Worm (Caenorhabditis elegans): Measurements from ENCODE around the gene str-145.
A peak's percentile ranks its signal among the peaks of the same experiment; 100 is the strongest.

The str-145 gene

DNA sequence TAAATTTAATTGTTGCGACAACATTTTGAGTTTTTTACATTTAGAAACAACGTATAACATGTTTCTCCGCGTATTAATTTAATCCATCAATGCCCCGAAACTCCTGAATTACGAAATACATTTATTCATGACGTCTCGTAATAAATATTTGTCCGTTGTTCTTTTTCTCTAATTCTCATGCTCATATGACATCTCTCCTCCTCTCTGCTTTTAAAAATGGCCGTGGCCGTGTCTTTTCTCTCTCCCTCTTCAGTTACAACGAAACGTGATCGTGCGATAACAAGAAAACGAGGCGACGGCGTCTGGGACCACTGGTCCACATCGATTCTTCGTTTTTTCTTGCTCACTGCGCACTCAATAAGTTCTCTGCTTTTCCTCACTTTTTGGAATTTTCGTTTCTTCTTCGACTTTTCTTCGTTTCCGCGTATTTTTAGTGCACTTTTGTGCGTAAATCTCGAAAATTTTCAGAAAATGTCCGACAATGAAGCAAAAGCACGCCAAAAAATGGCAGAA is 32.1 kb upstream of the str-145 start, which contains the start of gene snap-1 (continued):
- no peak for TF ChIP-seq ceh-100 (GFP tag; IDR thresholded peaks at IDR 0.05)

DNA sequence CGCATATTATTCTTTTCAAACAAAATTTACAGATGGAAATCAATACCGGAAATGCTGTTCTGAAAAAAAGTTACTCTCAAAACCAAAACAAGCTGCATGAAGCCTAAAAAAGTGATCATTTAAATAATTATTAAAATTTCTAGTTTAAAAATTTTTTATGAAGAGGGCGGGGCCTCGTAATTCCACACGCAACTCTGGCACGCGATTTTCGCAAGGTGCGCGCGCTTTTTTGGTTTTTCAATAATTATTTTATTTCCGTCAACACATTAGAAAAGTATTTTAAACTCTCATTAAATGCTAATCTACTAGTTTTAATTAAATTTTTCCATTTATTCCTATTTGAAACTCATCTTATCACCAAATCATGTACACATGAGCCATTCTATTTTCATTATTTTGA is 31.6 kb upstream of the str-145 start:
- TF ChIP-seq rpc-1 (optimal IDR thresholded peaks at IDR 0.05) (peak; percentile 28), rpc-1 (tag; optimal IDR thresholded peaks at IDR 0.05) (no peak), D2030.7 (GFP tag; IDR thresholded peaks at IDR 0.05) (peak; percentile 47), let-607 (tag; optimal IDR thresholded peaks at IDR 0.05) (no peak), ceh-40 (GFP tag; IDR thresholded peaks at IDR 0.05) (0 out of 2 replicates have a peak, but pooled peaks have one; percentile 22), bed-2 (GFP tag; IDR thresholded peaks at IDR 0.05) (no peak), egl-18 (GFP tag; IDR thresholded peaks at IDR 0.05) (no peak), madf-6 (GFP tag; IDR thresholded peaks at IDR 0.05) (peak; percentile 38; the same call in 1 of the 2 replicates), nhr-179 (tag; optimal IDR thresholded peaks at IDR 0.05) (no peak), nhr-80 (tag; optimal IDR thresholded peaks at IDR 0.05) (no peak), hsf-1 (GFP tag; IDR thresholded peaks at IDR 0.05) (peak; percentile 66), rcor-1 (GFP tag; IDR thresholded peaks at IDR 0.05) (peak; percentile 14; the same call in 1 of the 2 replicates), lsl-1 (GFP tag; optimal IDR thresholded peaks at IDR 0.05) (no peak), ceh-100 (GFP tag; IDR thresholded peaks at IDR 0.05) (peak; percentile 34; the same call in 1 of the 2 replicates), snpc-1.3 (tag; optimal IDR thresholded peaks at IDR 0.05; ENCODE audit: insufficient read depth) (peak; percentile 16)

DNA sequence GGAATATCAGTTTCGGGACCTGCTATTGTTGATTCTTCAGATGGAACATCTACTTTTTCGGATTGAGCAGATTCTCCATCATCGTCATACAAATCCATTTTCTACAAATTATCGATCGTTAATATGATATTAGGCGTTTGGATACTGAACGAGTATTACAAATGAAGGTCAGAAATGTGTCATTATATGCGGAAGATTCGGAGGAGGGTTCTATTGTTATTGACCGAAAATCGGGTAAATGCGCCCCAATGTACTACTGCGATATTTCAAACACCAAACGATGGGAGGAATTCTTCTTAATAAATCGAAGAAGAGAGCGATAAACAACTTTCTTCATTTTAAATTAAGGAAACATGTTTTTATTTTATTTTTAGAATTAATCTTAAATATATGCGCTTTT is 31.1 kb upstream of the str-145 start, which contains the start of gene spr-1:
TSS of gene spr-1 (minus strand) at position 101 of the 400 bp plus-strand sequence.
- TF ChIP-seq rec-8 (tag; optimal IDR thresholded peaks at IDR 0.05) (no peak), pha-4 (tag; optimal IDR thresholded peaks at IDR 0.05) (no peak), Y53F4B.3 (GFP tag; IDR thresholded peaks at IDR 0.05) (no peak), attf-3 (GFP tag; conservative IDR thresholded peaks at IDR 0.05) (no peak), let-607 (tag; optimal IDR thresholded peaks at IDR 0.05) (no peak), chd-7 (tag; optimal IDR thresholded peaks at IDR 0.05) (no peak), Y53G8AR.9 (GFP tag; conservative IDR thresholded peaks at IDR 0.05) (no peak), madf-3 (GFP tag; IDR thresholded peaks at IDR 0.05) (no peak), egrh-3 (GFP tag; IDR thresholded peaks at IDR 0.05) (no peak), ceh-91 (GFP tag; IDR thresholded peaks at IDR 0.05) (no peak), ZK185.1 (tag; optimal IDR thresholded peaks at IDR 0.05; ENCODE audit: poor library complexity, severe bottlenecking) (no peak)

DNA sequence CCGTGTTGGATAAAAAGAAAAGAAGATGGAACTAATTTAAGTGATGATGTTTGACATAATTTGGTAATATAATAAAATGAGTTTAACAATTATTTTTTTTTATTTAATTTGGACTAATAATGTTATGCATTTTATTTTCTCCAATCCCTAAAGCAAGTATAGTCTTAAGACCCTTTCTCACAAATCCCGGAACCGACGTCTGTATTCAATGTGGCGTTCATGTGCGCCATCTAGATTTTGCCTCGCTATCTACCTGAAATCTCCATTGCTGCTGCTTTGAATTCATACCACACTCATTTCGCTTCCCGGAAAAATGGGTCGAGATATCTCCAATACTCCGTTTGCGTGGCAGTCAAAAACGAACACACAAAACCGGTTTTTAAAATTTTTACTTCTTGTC is 25.2 kb upstream of the str-145 start, which contains the start of gene D1014.5:
TSS of gene D1014.5 (plus strand) at position 301 of the 400 bp plus-strand sequence.
- TF ChIP-seq attf-5 (GFP tag; optimal IDR thresholded peaks at IDR 0.05) (no peak), unc-62 (GFP tag; optimal IDR thresholded peaks at IDR 0.05) (no peak), F22D6.2 (tag; optimal IDR thresholded peaks at IDR 0.05) (no peak), egl-44 (GFP tag; IDR thresholded peaks at IDR 0.05) (no peak), gei-17 (GFP tag; optimal IDR thresholded peaks at IDR 0.05) (no peak), hrde-1 (tag; optimal IDR thresholded peaks at IDR 0.05; ENCODE audit: borderline replicate concordance) (no peak), ceh-40 (GFP tag; IDR thresholded peaks at IDR 0.05) (no peak), F57C9.4 (tag; optimal IDR thresholded peaks at IDR 0.05) (no peak), F57A8.1 (GFP tag; optimal IDR thresholded peaks at IDR 0.05) (no peak), dpl-1 (GFP tag; optimal IDR thresholded peaks at IDR 0.05) (no peak), snpc-1.1 (tag; optimal IDR thresholded peaks at IDR 0.05; ENCODE audit: insufficient read depth) (no peak), egrh-3 (GFP tag; IDR thresholded peaks at IDR 0.05) (no peak), dpff-1 (tag; optimal IDR thresholded peaks at IDR 0.05) (no peak)
